Worm (Caenorhabditis elegans): ENCODE data around the gene ttb-1.

ce11 chrV:176870-177467, 20.4 kb downstream of the ttb-1 start, which contains the start of gene cul-3:
- TF ChIP-seq ama-1 (optimal IDR thresholded peaks at IDR 0.05) = no peak
- TF ChIP-seq hmg-4 (GFP tag; optimal IDR thresholded peaks at IDR 0.05) = no peak
- TF ChIP-seq sea-1 (GFP tag; conservative IDR thresholded peaks at IDR 0.05) = no peak
- no peak for TF ChIP-seq hnd-1 (tag; optimal IDR thresholded peaks at IDR 0.05)
- TF ChIP-seq flt-1 (GFP tag; IDR thresholded peaks at IDR 0.05) = no peak
- TF ChIP-seq pes-1 (GFP tag; IDR thresholded peaks at IDR 0.05) = no peak
- no peak for TF ChIP-seq scrt-1 (GFP tag; IDR thresholded peaks at IDR 0.05)

Data from whole organism, early embryonic.